Worm (Caenorhabditis elegans): ENCODE results near the gene nhr-232.

ce11 chrV:10252682-10253081, 3.3 kb upstream of the nhr-232 start:
- no peak for TF ChIP-seq him-1 (tag; optimal IDR thresholded peaks at IDR 0.05)
- TF ChIP-seq W03F9.2 (tag; optimal IDR thresholded peaks at IDR 0.05) = no peak
